Fruit fly (Drosophila melanogaster): ENCODE data around the gene Alg11.
A peak's percentile ranks its signal among the peaks of the same experiment; 100 is the strongest.

Gene Alg11

DNA sequence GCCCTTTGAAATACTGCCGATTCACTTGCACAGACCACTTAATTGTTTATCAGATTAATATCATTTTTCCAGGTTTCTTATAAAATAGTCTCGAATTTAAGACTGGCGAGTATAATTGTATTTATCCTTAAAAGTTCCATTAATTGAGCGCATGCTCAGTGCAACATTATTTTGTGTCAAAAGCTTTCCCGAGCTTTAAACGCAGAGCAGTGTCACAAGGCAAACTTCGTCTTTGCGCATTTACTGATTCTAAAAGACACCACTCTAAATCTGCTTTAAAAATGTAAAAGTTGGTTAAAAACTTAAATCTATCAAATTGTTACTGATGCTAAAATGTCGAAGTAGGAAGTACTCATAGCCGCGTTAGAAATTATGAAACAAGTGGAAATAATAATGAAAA is at the start of gene Alg11, which contains the start of gene CG7166:
Gene Alg11, plus strand, starts transcription at position 260 of the 400 bp plus-strand sequence.
Gene CG7166, minus strand, starts transcription at position 101 of the 400 bp plus-strand sequence.
- TF ChIP-seq GATAd (GFP tag; optimal IDR thresholded peaks at IDR 0.05), result no peak
- no peak for TF ChIP-seq Hnf4 (GFP tag; optimal IDR thresholded peaks at IDR 0.05)
- TF ChIP-seq dmrt93B (GFP tag; optimal IDR thresholded peaks at IDR 0.05), result no peak
- no peak for TF ChIP-seq pan (optimal IDR thresholded peaks at IDR 0.05)
- TF ChIP-seq ey (GFP tag; optimal IDR thresholded peaks at IDR 0.05), result no peak
- TF ChIP-seq Dfd (GFP tag; optimal IDR thresholded peaks at IDR 0.05), result no peak
- no peak for TF ChIP-seq Vsx2 (GFP tag; optimal IDR thresholded peaks at IDR 0.05; ENCODE audit: partially characterized antibody)
- no peak for TF ChIP-seq CG32264 (GFP tag; optimal IDR thresholded peaks at IDR 0.05)

dm6 chr3L:21581984-21582383 is 43.6 kb upstream of the Alg11 start:
- peak; percentile 42 for TF ChIP-seq Sp1 (GFP tag; optimal IDR thresholded peaks at IDR 0.05)
- TF ChIP-seq dl (GFP tag; optimal IDR thresholded peaks at IDR 0.05; ENCODE audit: insufficient read depth in 1 of 2, partially characterized antibody in 2 of 2), result no peak
- TF ChIP-seq woc (GFP tag; optimal IDR thresholded peaks at IDR 0.05), result peak; percentile 26
- no peak for TF ChIP-seq CrebA (GFP tag; optimal IDR thresholded peaks at IDR 0.05; ENCODE audit: borderline replicate concordance)
- no peak for TF ChIP-seq ey (GFP tag; optimal IDR thresholded peaks at IDR 0.05)
- TF ChIP-seq HLH106 (tag; optimal IDR thresholded peaks at IDR 0.05), result peak; percentile 44
- no peak for TF ChIP-seq Vsx2 (GFP tag; optimal IDR thresholded peaks at IDR 0.05; ENCODE audit: partially characterized antibody)
- TF ChIP-seq br (GFP tag; optimal IDR thresholded peaks at IDR 0.05), result no peak
- TF ChIP-seq foxo (GFP tag; optimal IDR thresholded peaks at IDR 0.05), result peak in 1 of 2 experiments; percentile 24
- peak; percentile 26 for TF ChIP-seq fru (GFP tag; optimal IDR thresholded peaks at IDR 0.05)
- no peak for TF ChIP-seq tai (GFP tag; optimal IDR thresholded peaks at IDR 0.05)
- TF ChIP-seq OdsH (GFP tag; optimal IDR thresholded peaks at IDR 0.05), result peak; percentile 37
- TF ChIP-seq sv (GFP tag; optimal IDR thresholded peaks at IDR 0.05), result no peak
- peak; percentile 68 for TF ChIP-seq psq (GFP tag; optimal IDR thresholded peaks at IDR 0.05)
- TF ChIP-seq jim (GFP tag; optimal IDR thresholded peaks at IDR 0.05), result no peak
- TF ChIP-seq Hr83 (GFP tag; optimal IDR thresholded peaks at IDR 0.05; ENCODE audit: poor library complexity, severe bottlenecking), result no peak

- TF ChIP-seq lola (GFP tag; optimal IDR thresholded peaks at IDR 0.05) (no peak), GATAd (GFP tag; optimal IDR thresholded peaks at IDR 0.05) (no peak), Jra (GFP tag; optimal IDR thresholded peaks at IDR 0.05) (no peak), tai (GFP tag; optimal IDR thresholded peaks at IDR 0.05) (no peak), dl (GFP tag; optimal IDR thresholded peaks at IDR 0.05; ENCODE audit: insufficient read depth in 1 of 2, partially characterized antibody in 2 of 2) (peak; percentile 15 to 73), N (GFP tag; optimal IDR thresholded peaks at IDR 0.05) (no peak), Dif (GFP tag; optimal IDR thresholded peaks at IDR 0.05; ENCODE audit: partially characterized antibody) (peak; percentile 78)
Measured at dm6 chr3L:21584683-21585082, 40.9 kb upstream of the Alg11 start.

DNA sequence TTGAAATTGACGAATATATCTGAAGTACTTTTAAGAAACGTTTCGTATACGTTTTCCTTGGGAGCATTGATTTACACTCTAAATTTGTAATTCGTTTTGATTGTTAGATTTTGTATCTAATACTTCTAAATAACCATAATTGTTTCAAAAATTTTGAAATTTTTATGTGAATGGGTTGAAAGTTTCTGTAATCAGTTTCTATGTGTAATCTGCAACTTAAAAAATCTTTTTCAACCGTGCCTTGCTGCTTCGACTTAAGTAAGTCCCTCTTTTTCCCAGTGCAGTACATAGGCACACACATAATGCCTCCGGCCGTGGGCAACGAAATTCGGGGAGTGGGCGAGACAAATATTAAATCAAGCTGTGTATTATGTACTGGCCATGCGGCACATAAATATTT is 40.2 kb upstream of the Alg11 start:
- TF ChIP-seq jim (GFP tag; optimal IDR thresholded peaks at IDR 0.05) (no peak), CrebA (GFP tag; optimal IDR thresholded peaks at IDR 0.05; ENCODE audit: borderline replicate concordance) (no peak), Hnf4 (GFP tag; optimal IDR thresholded peaks at IDR 0.05) (no peak), GATAd (GFP tag; optimal IDR thresholded peaks at IDR 0.05) (no peak), ey (GFP tag; optimal IDR thresholded peaks at IDR 0.05) (no peak), Myc (optimal IDR thresholded peaks at IDR 0.05) (no peak), fru (GFP tag; optimal IDR thresholded peaks at IDR 0.05) (no peak), brk (GFP tag; optimal IDR thresholded peaks at IDR 0.05) (no peak), sv (GFP tag; optimal IDR thresholded peaks at IDR 0.05) (no peak), Dif (GFP tag; optimal IDR thresholded peaks at IDR 0.05; ENCODE audit: partially characterized antibody) (no peak), dl (GFP tag; optimal IDR thresholded peaks at IDR 0.05; ENCODE audit: insufficient read depth in 1 of 2, partially characterized antibody in 2 of 2) (no peak), lola (GFP tag; optimal IDR thresholded peaks at IDR 0.05) (no peak), CG32264 (GFP tag; optimal IDR thresholded peaks at IDR 0.05) (no peak), pan (optimal IDR thresholded peaks at IDR 0.05) (no peak), N (GFP tag; optimal IDR thresholded peaks at IDR 0.05) (no peak)

DNA sequence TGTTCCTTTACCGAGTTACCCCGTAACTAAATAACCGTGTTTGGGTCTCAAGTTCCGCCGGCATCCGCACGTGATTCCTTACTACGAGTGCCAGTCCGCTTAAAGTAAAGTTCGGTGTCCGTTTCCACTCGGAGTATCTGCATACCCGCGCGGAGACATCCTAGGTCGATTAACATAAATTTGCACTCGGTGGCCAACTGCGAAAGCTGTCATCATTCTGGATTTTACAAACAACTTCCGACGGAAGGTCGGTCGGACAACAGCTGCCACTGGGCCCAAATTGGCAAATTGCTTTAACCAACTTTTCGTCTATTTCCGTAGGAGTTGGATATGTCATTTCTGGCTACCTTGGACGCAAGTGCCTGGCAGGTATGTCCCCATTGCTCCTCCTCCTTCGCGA is 39.1 kb upstream of the Alg11 start, which contains the start of gene TfAP-2:
Gene TfAP-2, plus strand, starts transcription at position 301 of the 400 bp plus-strand sequence.
- no peak for TF ChIP-seq HLH106 (tag; optimal IDR thresholded peaks at IDR 0.05)
- no peak for TF ChIP-seq foxo (GFP tag; optimal IDR thresholded peaks at IDR 0.05)
- TF ChIP-seq ey (GFP tag; optimal IDR thresholded peaks at IDR 0.05), result no peak
- no peak for TF ChIP-seq h (GFP tag; optimal IDR thresholded peaks at IDR 0.05)
- TF ChIP-seq fru (GFP tag; optimal IDR thresholded peaks at IDR 0.05), result no peak
- TF ChIP-seq Sp1 (GFP tag; optimal IDR thresholded peaks at IDR 0.05), result no peak
- no peak for TF ChIP-seq psq (GFP tag; optimal IDR thresholded peaks at IDR 0.05)
- no peak for TF ChIP-seq Myc (optimal IDR thresholded peaks at IDR 0.05)
- TF ChIP-seq woc (GFP tag; optimal IDR thresholded peaks at IDR 0.05), result no peak
- no peak for TF ChIP-seq OdsH (GFP tag; optimal IDR thresholded peaks at IDR 0.05)
- TF ChIP-seq GATAd (GFP tag; optimal IDR thresholded peaks at IDR 0.05), result no peak
- TF ChIP-seq tai (GFP tag; optimal IDR thresholded peaks at IDR 0.05), result no peak
- TF ChIP-seq CrebA (GFP tag; optimal IDR thresholded peaks at IDR 0.05; ENCODE audit: borderline replicate concordance), result no peak
- no peak for TF ChIP-seq pan (optimal IDR thresholded peaks at IDR 0.05)
- no peak for TF ChIP-seq Vsx2 (GFP tag; optimal IDR thresholded peaks at IDR 0.05; ENCODE audit: partially characterized antibody)
